Worm (Caenorhabditis elegans) whole organism, L2 larva: ENCODE measurements around the gene egl-45.
A peak's percentile ranks its signal among the peaks of the same experiment; 100 is the strongest.

Experiments used
- C34F6.9 ChIP-seq: fragments of 150-350 bp; optimal IDR thresholded peaks from 2 replicates; lab custom pipeline; 2014; ENCODE audit warnings: missing biosample characterization, missing genetic modification characterization
- F13H6.1 ChIP-seq: sonication (generic microtip); optimal IDR thresholded peaks from 2 replicates; lab custom pipeline; 2016; ENCODE audit warnings: missing genetic modification characterization, missing compliant biosample characterization
- alr-1 ChIP-seq: fragments of 150-350 bp; optimal IDR thresholded peaks from 2 replicates; lab custom pipeline; 2014; ENCODE audit warnings: missing biosample characterization, missing genetic modification characterization
- aly-2 ChIP-seq: fragments of 150-350 bp; optimal IDR thresholded peaks from 2 replicates; lab custom pipeline; 2014; ENCODE audit warnings: missing biosample characterization, missing genetic modification characterization
- ama-1 ChIP-seq: fragments of 150-350 bp; optimal IDR thresholded peaks from 2 replicates; lab custom pipeline; 2018; ENCODE audit warnings: inconsistent platforms
- ceh-82 ChIP-seq: fragments of 150-350 bp; optimal IDR thresholded peaks from 2 replicates; lab custom pipeline; 2014; ENCODE audit warnings: missing biosample characterization, missing genetic modification characterization
- egl-27 ChIP-seq: sonication (generic microtip); optimal IDR thresholded peaks from 3 replicates; lab custom pipeline; 2017; ENCODE audit warnings: missing biosample characterization, missing genetic modification reagents, missing genetic modification characterization
- elt-3 ChIP-seq: sonication (generic microtip); optimal IDR thresholded peaks from 2 replicates; lab custom pipeline; 2017; ENCODE audit warnings: missing biosample characterization, missing genetic modification characterization
- gmeb-1 ChIP-seq: fragments of 150-350 bp; optimal IDR thresholded peaks from 2 replicates; lab custom pipeline; 2014; ENCODE audit warnings: missing biosample characterization, missing genetic modification characterization
- lsy-2 ChIP-seq, 2 experiments: fragments of 150-350 bp in 1 of 2; sonication (generic microtip) in 1 of 2; optimal IDR thresholded peaks; 2 replicates each; lab custom pipeline; 2014 to 2017; ENCODE audit warnings: missing biosample characterization in 2 of 2, missing genetic modification characterization in 2 of 2
- mab-5 ChIP-seq: fragments of 150-350 bp; optimal IDR thresholded peaks from 2 replicates; lab custom pipeline; 2014; ENCODE audit warnings: missing biosample characterization, missing genetic modification characterization
- mdl-1 ChIP-seq, 2 experiments: fragments of 150-350 bp in 1 of 2; sonication (generic microtip) in 1 of 2; optimal IDR thresholded peaks; 2 replicates each; lab custom pipeline; 2017; ENCODE audit warnings: missing biosample characterization in 2 of 2, missing genetic modification characterization in 2 of 2
- nhr-129 ChIP-seq: fragments of 150-350 bp; optimal IDR thresholded peaks from 2 replicates; lab custom pipeline; 2014; ENCODE audit warnings: missing biosample characterization, missing genetic modification characterization
- nhr-25 ChIP-seq: fragments of 150-350 bp; sonication (generic microtip); optimal IDR thresholded peaks from 3 replicates; lab custom pipeline; 2014; ENCODE audit warnings: missing biosample characterization, missing genetic modification characterization
- nhr-6 ChIP-seq: fragments of 150-350 bp; optimal IDR thresholded peaks from 2 replicates; lab custom pipeline; 2014; ENCODE audit warnings: missing biosample characterization, missing genetic modification characterization
- sem-4 ChIP-seq: fragments of 150-350 bp; optimal IDR thresholded peaks from 2 replicates; lab custom pipeline; 2014; ENCODE audit warnings: missing biosample characterization, missing genetic modification reagents, missing genetic modification characterization
- sma-9 ChIP-seq, 2 experiments: fragments of 150-350 bp in 1 of 2; sonication (generic microtip) in 1 of 2; optimal IDR thresholded peaks; 2 replicates each; lab custom pipeline; 2014 to 2016; ENCODE audit warnings: missing genetic modification characterization in 2 of 2, mild to moderate bottlenecking in 1 of 2, missing biosample characterization in 1 of 2, missing compliant biosample characterization in 1 of 2, missing genetic modification reagents in 1 of 2, moderate library complexity in 1 of 2
- unc-55 ChIP-seq: fragments of 150-350 bp; sonication (generic microtip); optimal IDR thresholded peaks from 3 replicates; lab custom pipeline; 2014; ENCODE audit warnings: missing biosample characterization, missing genetic modification reagents, missing genetic modification characterization
- zag-1 ChIP-seq: fragments of 150-350 bp; optimal IDR thresholded peaks from 2 replicates; lab custom pipeline; 2014; ENCODE audit warnings: missing biosample characterization, missing genetic modification characterization

Gene egl-45

DNA sequence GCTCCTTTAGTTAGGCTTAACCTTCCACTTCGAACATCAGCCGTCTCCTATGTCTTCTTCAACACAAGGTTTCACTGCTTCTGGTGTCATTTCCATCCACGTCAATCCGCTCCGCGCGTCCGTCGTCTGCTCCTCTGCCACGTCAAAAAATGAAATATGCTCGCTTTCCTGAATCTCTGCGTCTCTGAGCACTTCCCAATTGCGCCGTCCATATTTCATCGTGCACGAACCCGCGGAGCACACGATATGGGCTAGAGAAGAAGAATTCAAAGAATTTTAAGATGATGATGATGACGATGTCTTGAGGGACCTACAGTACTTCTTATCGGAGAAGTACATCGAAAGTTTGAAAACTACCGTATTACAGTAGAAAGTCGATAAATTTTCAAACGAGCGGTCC is 35.5 kb downstream of the egl-45 start (continued):
- no peak for TF ChIP-seq mdl-1 (tag; optimal IDR thresholded peaks at IDR 0.05; lab: Kevin White, UChicago)

DNA sequence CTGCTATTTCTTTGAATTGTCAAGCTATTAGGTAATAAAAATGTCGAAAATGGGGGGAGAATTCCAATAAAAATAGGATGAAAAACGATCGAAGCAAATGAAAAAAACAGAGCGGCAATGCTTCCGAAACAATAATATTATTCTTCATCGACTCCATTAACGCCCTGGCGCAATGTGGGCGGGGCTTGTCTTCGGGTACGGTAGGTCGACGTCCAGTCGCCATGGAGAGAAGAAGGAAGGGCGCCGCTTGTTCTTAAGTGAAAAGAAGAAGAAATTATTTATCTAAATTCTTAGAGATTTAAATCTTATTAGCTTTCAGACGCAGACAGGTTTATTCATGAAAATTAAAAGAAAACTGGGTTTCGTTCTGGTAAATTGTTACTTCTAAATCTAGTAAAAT is 36.2 kb downstream of the egl-45 start:
- TF ChIP-seq lsy-2 (tag; optimal IDR thresholded peaks at IDR 0.05; lab: Kevin White, UChicago): peak in 1 of 2 experiments; percentile 76
- no peak for TF ChIP-seq egl-27 (tag; lab: Kevin White, UChicago)
- TF ChIP-seq, all 48 proteins: peak for 1

DNA sequence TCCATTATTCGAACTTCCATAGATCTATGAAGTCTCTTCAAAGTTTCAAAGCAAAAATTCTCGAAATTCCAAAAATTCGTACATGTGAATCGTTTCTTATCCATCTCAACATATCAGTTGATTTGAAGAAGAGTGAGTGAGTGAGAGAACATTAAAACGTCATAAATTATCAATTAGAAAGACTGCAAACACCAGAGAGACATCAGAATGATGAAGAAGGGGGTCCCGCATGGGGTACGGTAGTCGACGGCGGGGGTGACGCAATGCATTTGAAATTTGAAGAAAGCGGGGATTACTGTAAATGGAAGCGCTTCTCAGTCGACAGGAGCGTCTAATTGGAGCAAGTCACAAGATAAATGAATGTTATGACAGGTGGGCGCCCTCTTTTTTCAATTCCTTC is 37.9 kb downstream of the egl-45 start:
- TF ChIP-seq ama-1 (lab: Kevin White, UChicago) (no peak), nhr-129 (tag; lab: Kevin White, UChicago) (peak; percentile 6), zag-1 (tag; lab: Kevin White, UChicago) (no peak), mab-5 (tag; lab: Kevin White, UChicago) (peak; percentile 74), F13H6.1 (tag; lab: Kevin White, UChicago) (peak; percentile 22), unc-55 (peak; percentile 42), lsy-2 (tag; optimal IDR thresholded peaks at IDR 0.05; lab: Kevin White, UChicago) (peak in 1 of 2 experiments; percentile 82)
- TF ChIP-seq, all 48 proteins: peak for 5

DNA sequence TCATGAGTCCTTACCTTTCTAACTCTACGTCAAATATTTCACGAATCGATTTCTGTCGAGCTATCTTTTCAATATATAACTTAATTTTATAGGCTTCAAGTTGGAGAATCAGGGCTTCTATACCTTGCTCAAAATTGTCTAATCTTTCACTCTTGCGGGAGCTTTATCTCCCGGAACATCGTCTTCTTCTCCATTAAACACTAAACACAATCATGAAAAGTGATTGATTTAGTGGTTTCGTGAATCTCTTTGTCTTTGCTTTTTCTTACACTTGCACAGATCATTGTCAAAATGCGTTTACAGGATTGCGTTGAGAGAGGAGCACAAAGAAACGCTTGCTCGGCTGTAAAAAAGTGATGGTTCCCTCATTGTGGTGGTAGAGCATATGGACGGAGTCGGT is 40.0 kb downstream of the egl-45 start:
- TF ChIP-seq mab-5 (tag; lab: Kevin White, UChicago) (peak; percentile 64), nhr-6 (no peak), ceh-82 (no peak)

DNA sequence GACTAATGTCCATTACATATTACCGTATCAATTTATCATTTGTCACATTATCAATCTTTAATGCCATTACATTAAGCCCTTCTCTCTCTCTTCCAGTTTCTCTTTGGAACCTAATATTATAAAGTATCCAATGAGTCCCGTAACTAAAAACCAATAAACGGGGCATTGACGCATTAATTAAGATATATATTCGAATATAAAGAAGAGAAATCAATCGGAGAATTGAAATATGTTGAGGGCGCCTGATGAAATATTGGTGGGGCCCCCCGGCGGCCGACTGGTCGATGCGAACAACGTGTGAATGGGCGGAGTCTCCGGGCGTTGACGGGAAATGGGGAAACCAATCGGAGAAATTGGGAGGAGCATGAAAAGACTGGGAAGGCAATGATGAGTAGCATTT is 44.2 kb downstream of the egl-45 start:
- TF ChIP-seq F13H6.1 (tag; lab: Kevin White, UChicago): peak; percentile 9
- TF ChIP-seq alr-1: no peak
- TF ChIP-seq C34F6.9 (tag; lab: Kevin White, UChicago): peak; percentile 6
- no peak for TF ChIP-seq aly-2 (tag; lab: Kevin White, UChicago)
- TF ChIP-seq nhr-25 (tag; lab: Kevin White, UChicago): peak; percentile 9
- peak; percentile 98 for TF ChIP-seq mab-5 (tag; lab: Kevin White, UChicago)
- TF ChIP-seq sma-9 (GFP tag; optimal IDR thresholded peaks at IDR 0.05; lab: Kevin White, UChicago): no peak
- TF ChIP-seq sma-9 (tag; optimal IDR thresholded peaks at IDR 0.05; lab: Kevin White, UChicago): no peak
- TF ChIP-seq sem-4 (tag; lab: Kevin White, UChicago): peak; percentile 54
- peak in 1 of 2 experiments; percentile 68 for TF ChIP-seq lsy-2 (tag; optimal IDR thresholded peaks at IDR 0.05; lab: Kevin White, UChicago)
- TF ChIP-seq ama-1 (lab: Kevin White, UChicago): no peak

DNA sequence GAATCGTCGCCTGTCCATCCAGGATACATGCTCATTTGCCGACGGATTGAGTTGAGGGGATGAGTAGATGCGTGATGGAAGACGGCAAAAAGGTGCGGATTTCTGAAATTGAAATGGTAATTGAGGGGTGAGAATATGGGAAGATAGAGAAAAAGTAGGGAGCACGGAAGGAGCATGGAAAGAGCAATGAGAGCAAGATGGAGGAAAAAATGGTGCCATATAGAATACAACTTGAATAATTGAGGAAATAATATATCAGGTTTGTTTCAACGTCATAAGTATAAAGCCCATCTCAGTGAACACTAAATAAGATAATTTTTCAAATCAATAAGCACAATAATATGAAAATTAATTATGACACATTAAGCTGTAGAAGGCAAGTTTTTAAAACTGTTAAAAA is 45.1 kb downstream of the egl-45 start, which contains the start of gene mab-5:
mab-5 (minus strand) TSS at position 101 of the 400 bp plus-strand sequence.
- TF ChIP-seq unc-55 (no peak), zag-1 (tag; lab: Kevin White, UChicago) (no peak), gmeb-1 (tag; lab: Kevin White, UChicago) (no peak)

DNA sequence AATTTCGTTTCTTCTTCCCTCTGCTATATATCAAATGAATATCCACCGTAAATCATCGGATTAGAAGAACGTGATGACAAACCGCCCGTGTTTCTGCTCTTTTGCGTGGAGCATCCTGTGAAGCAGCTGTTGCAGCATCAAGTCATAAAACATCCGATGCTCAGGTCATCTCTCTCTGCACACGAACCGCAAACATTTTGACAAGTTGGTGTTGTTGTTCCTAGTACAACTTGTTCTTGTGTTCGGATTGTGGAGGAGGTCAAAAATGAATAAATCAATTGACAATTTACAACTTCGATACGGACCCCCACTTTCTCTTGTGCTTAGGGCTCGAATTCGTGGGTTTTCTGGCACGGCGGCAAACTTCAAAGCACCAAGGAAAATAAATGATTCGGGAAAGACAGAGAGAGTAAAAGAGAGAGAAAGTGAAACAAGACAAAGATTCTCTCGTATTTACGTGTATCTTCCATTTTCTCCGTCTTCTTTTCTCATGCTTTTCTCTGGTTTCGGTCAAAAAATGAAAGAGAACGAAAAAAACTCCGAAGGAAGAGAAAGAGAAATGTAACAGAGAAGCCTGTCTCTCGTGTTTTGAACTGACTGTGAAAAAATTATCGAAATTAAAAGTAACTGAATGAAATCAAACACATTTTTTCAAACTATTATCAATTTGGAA is 47.7 kb downstream of the egl-45 start:
- TF ChIP-seq unc-55: peak; percentile 63
- TF ChIP-seq ama-1 (lab: Kevin White, UChicago): no peak
- TF ChIP-seq nhr-129 (tag; lab: Kevin White, UChicago): peak; percentile 38
- no peak for TF ChIP-seq mdl-1 (tag; optimal IDR thresholded peaks at IDR 0.05; lab: Kevin White, UChicago)
- TF ChIP-seq mab-5 (tag; lab: Kevin White, UChicago): peak; percentile 96
- peak; percentile 19 for TF ChIP-seq F13H6.1 (tag; lab: Kevin White, UChicago)
- TF ChIP-seq aly-2 (tag; lab: Kevin White, UChicago): no peak
- TF ChIP-seq lsy-2 (tag; optimal IDR thresholded peaks at IDR 0.05; lab: Kevin White, UChicago): peak in 1 of 2 experiments; percentile 29

DNA sequence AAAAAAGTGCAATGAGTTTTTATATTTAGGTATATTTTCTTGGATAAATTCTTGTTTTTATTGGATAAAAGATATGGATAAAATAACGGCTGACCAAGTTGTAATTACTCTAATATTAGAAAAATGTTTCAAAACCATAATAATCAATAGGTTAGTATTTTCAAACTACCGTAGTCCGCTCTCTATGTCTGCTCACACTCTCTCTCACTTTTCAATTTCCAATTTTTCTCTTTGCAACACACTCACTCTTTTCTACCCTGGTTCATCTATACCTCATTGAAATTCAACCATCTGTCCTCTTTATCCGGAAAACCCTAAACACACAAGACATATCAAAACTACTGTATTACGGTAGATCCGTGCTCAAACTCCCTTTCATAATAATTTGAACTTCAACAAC is 49.1 kb downstream of the egl-45 start:
- TF ChIP-seq gmeb-1 (tag; lab: Kevin White, UChicago): no peak
- no peak for TF ChIP-seq F13H6.1 (tag; lab: Kevin White, UChicago)
- TF ChIP-seq mab-5 (tag; lab: Kevin White, UChicago): no peak
- TF ChIP-seq lsy-2 (tag; optimal IDR thresholded peaks at IDR 0.05; lab: Kevin White, UChicago): peak in 1 of 2 experiments; percentile 62

DNA sequence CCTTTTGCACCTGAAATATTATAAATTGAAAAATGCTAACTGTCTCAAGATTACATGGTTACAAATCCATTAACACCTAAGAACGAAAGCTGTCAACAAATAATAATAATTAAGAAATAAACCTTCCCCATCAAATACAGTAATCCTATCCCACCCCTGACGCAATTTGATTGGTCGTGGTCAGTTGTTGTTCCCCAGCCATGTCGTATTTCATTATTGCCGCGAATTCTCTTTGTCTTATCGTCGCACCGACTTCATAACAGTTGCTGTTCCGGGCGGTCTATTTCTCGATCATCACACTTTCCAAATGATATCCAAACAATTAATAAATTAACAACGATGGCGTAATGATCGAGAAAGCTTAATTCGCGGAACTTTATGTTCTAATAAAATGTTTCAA is 49.9 kb downstream of the egl-45 start:
- TF ChIP-seq elt-3 (tag; lab: Kevin White, UChicago) (no peak), mab-5 (tag; lab: Kevin White, UChicago) (peak; percentile 89), lsy-2 (tag; optimal IDR thresholded peaks at IDR 0.05; lab: Kevin White, UChicago) (peak in 1 of 2 experiments; percentile 91), F13H6.1 (tag; lab: Kevin White, UChicago) (peak; percentile 14)
